6 worm cellular contexts compared by ENCODE assay signal in the genomic region with DNA sequence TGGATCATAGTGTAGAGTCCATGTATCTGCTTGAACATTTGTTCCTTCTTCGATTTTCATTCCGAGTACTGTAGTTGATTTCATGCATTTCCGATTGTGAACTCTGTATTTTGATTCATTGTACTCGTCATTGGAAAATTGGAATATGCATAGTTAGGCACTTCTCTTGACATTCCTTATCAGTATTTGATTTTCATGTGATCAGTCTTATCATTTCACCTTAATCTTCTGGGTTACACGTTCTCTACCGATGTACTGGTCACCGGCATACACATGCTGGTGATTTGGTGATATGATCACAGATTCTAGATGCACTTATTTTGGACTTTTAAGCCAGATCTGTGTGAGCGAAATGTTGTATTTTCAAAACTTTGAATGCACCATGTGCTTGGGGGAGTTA.
TF ChIP-seq lines count a peak whose summit lies in the region.

No protein-coding gene starts in this region.

TF ChIP-seq in whole organism, L1 larva, 84 proteins besides CTCF, POLR2A, EP300 and RAD21:
- TF ChIP-seq nhr-20 (tag; optimal IDR thresholded peaks at IDR 0.05; lab: Kevin White, UChicago) (peak; percentile 62), nhr-11 (tag; optimal IDR thresholded peaks at IDR 0.05; lab: Kevin White, UChicago) (no peak), elt-2 (tag; optimal IDR thresholded peaks at IDR 0.05; lab: Kevin White, UChicago) (peak; percentile 95), lin-35 (GFP tag; optimal IDR thresholded peaks at IDR 0.05; lab: Kevin White, UChicago) (peak in 1 of 2 experiments; percentile 45), nhr-71 (tag; optimal IDR thresholded peaks at IDR 0.05; lab: Kevin White, UChicago) (peak; percentile 40), jun-1 (tag; optimal IDR thresholded peaks at IDR 0.05; lab: Kevin White, UChicago) (peak; percentile 32), nhr-90 (tag; optimal IDR thresholded peaks at IDR 0.05; lab: Kevin White, UChicago; ENCODE audit: poor library complexity) (peak; percentile 14), lin-14 (GFP tag; optimal IDR thresholded peaks at IDR 0.05; lab: Kevin White, UChicago) (peak; percentile 31), nhr-19 (GFP tag; conservative IDR thresholded peaks at IDR 0.05; lab: Robert Waterston, UW) (no peak), pqm-1 (tag; optimal IDR thresholded peaks at IDR 0.05; lab: Kevin White, UChicago) (peak; percentile 81), irx-1 (tag; optimal IDR thresholded peaks at IDR 0.05; lab: Kevin White, UChicago) (no peak), efl-1 (optimal IDR thresholded peaks at IDR 0.05; lab: Kevin White, UChicago) (no peak), efl-1 (GFP tag; optimal IDR thresholded peaks at IDR 0.05 in 1 of 2; lab: Kevin White, UChicago) (peak in 1 of 2 experiments; percentile 4)
TF ChIP-seq in whole organism, L1 larva: peak in this region for 9.

TF ChIP-seq in whole organism, L2 larva, 48 proteins besides CTCF, POLR2A, EP300 and RAD21 (continues in another document):
- TF ChIP-seq F13H6.1 (tag; optimal IDR thresholded peaks at IDR 0.05; lab: Kevin White, UChicago), result peak; percentile 73
- no peak for TF ChIP-seq egl-27 (tag; optimal IDR thresholded peaks at IDR 0.05; lab: Kevin White, UChicago)
- TF ChIP-seq dmd-4 (tag; optimal IDR thresholded peaks at IDR 0.05; lab: Kevin White, UChicago), result no peak
- no peak for TF ChIP-seq ZK546.5 (tag; optimal IDR thresholded peaks at IDR 0.05; lab: Kevin White, UChicago)
- peak; percentile 16 for TF ChIP-seq nhr-129 (tag; optimal IDR thresholded peaks at IDR 0.05; lab: Kevin White, UChicago)
- peak; percentile 41 for TF ChIP-seq nhr-21 (tag; optimal IDR thresholded peaks at IDR 0.05; lab: Kevin White, UChicago)
- no peak for TF ChIP-seq nhr-12 (tag; optimal IDR thresholded peaks at IDR 0.05; lab: Kevin White, UChicago)
- TF ChIP-seq nhr-77 (tag; optimal IDR thresholded peaks at IDR 0.05; lab: Kevin White, UChicago), result no peak
- TF ChIP-seq ama-1 (optimal IDR thresholded peaks at IDR 0.05; lab: Kevin White, UChicago), result no peak
- TF ChIP-seq mdl-1 (tag; optimal IDR thresholded peaks at IDR 0.05; lab: Kevin White, UChicago), result peak in 1 of 2 experiments; percentile 43
- TF ChIP-seq nhr-25 (tag; optimal IDR thresholded peaks at IDR 0.05; lab: Kevin White, UChicago), result no peak
- TF ChIP-seq fos-1 (tag; optimal IDR thresholded peaks at IDR 0.05; lab: Kevin White, UChicago), result peak; percentile 97
- TF ChIP-seq ceh-82 (tag; optimal IDR thresholded peaks at IDR 0.05; lab: Kevin White, UChicago), result no peak
- TF ChIP-seq nhr-10 (tag; optimal IDR thresholded peaks at IDR 0.05; lab: Kevin White, UChicago), result no peak
- peak; percentile 48 for TF ChIP-seq gmeb-1 (tag; optimal IDR thresholded peaks at IDR 0.05; lab: Kevin White, UChicago)

TF ChIP-seq in whole organism, L3 larva, 47 proteins besides CTCF, POLR2A, EP300 and RAD21:
- TF ChIP-seq nhr-43 (tag; optimal IDR thresholded peaks at IDR 0.05; lab: Kevin White, UChicago; ENCODE audit: poor library complexity, severe bottlenecking) (peak; percentile 35), ceh-16 (tag; optimal IDR thresholded peaks at IDR 0.05; lab: Kevin White, UChicago) (no peak), jun-1 (tag; optimal IDR thresholded peaks at IDR 0.05; lab: Kevin White, UChicago) (peak; percentile 84), pha-4 (tag; optimal IDR thresholded peaks at IDR 0.05; lab: Kevin White, UChicago) (peak; percentile 28), pqm-1 (tag; optimal IDR thresholded peaks at IDR 0.05; lab: Kevin White, UChicago) (peak; percentile 98), elt-2 (tag; optimal IDR thresholded peaks at IDR 0.05; lab: Kevin White, UChicago) (peak; percentile 97), ztf-4 (tag; optimal IDR thresholded peaks at IDR 0.05; lab: Kevin White, UChicago) (no peak), nhr-23 (tag; optimal IDR thresholded peaks at IDR 0.05; lab: Kevin White, UChicago) (peak; percentile 39)

TF ChIP-seq in whole organism, L4 larva, 104 proteins besides CTCF, POLR2A, EP300 and RAD21 (continues in another document):
- TF ChIP-seq mdl-1 (tag; optimal IDR thresholded peaks at IDR 0.05; lab: Kevin White, UChicago) (peak in 1 of 2 experiments; percentile 70), nhr-102 (tag; optimal IDR thresholded peaks at IDR 0.05; lab: Kevin White, UChicago) (peak; percentile 93), dve-1 (tag; optimal IDR thresholded peaks at IDR 0.05; lab: Kevin White, UChicago; ENCODE audit: insufficient read depth) (peak; percentile 84), mxl-3 (GFP tag; optimal IDR thresholded peaks at IDR 0.05; lab: Kevin White, UChicago) (peak; percentile 69), nhr-25 (tag; optimal IDR thresholded peaks at IDR 0.05; lab: Kevin White, UChicago; ENCODE audit: borderline replicate concordance, insufficient read depth) (no peak), daf-19 (GFP tag; conservative IDR thresholded peaks at IDR 0.05; lab: Robert Waterston, UW) (no peak), nhr-28 (tag; optimal IDR thresholded peaks at IDR 0.05; lab: Kevin White, UChicago) (peak; percentile 87), pqm-1 (tag; optimal IDR thresholded peaks at IDR 0.05; lab: Kevin White, UChicago) (peak; percentile 94), daf-16 (GFP tag; optimal IDR thresholded peaks at IDR 0.05; lab: Kevin White, UChicago) (no peak), daf-16 (tag; optimal IDR thresholded peaks at IDR 0.05; lab: Kevin White, UChicago) (peak; percentile 82), nhr-48 (tag; optimal IDR thresholded peaks at IDR 0.05; lab: Kevin White, UChicago) (peak; percentile 72), nhr-77 (tag; optimal IDR thresholded peaks at IDR 0.05; lab: Kevin White, UChicago) (peak; percentile 88), hlh-30 (tag; optimal IDR thresholded peaks at IDR 0.05; lab: Kevin White, UChicago; ENCODE audit: insufficient read depth) (peak; percentile 62), dmd-6 (GFP tag; IDR thresholded peaks at IDR 0.05; lab: Robert Waterston, UW) (peak; percentile 96), nhr-10 (tag; optimal IDR thresholded peaks at IDR 0.05; lab: Kevin White, UChicago) (peak; percentile 57), lin-1 (GFP tag; IDR thresholded peaks at IDR 0.05; lab: Robert Waterston, UW) (peak; percentile 71; the same call in 1 of the 2 replicates), T26A8.4 (GFP tag; IDR thresholded peaks at IDR 0.05; lab: Robert Waterston, UW) (no peak)

TF ChIP-seq in whole organism, late embryonic, 69 proteins besides CTCF, POLR2A, EP300 and RAD21:
- TF ChIP-seq gmeb-2 (tag; optimal IDR thresholded peaks at IDR 0.05; lab: Kevin White, UChicago) (no peak), ref-2 (tag; optimal IDR thresholded peaks at IDR 0.05; lab: Kevin White, UChicago) (no peak), fkh-10 (GFP tag; optimal IDR thresholded peaks at IDR 0.05; lab: Kevin White, UChicago) (no peak), elt-2 (tag; optimal IDR thresholded peaks at IDR 0.05; lab: Kevin White, UChicago) (peak; percentile 86), ceh-18 (tag; optimal IDR thresholded peaks at IDR 0.05; lab: Kevin White, UChicago) (no peak)

TF ChIP-seq in whole organism, young adult, 124 proteins besides CTCF, POLR2A, EP300 and RAD21:
- TF ChIP-seq nhr-80 (tag; optimal IDR thresholded peaks at IDR 0.05; lab: Kevin White, UChicago) (peak; percentile 90), ztf-3 (GFP tag; optimal IDR thresholded peaks at IDR 0.05; lab: Kevin White, UChicago) (no peak), efl-1 (GFP tag; optimal IDR thresholded peaks at IDR 0.05; lab: Kevin White, UChicago) (no peak), atf-7 (tag; optimal IDR thresholded peaks at IDR 0.05; lab: Kevin White, UChicago) (peak; percentile 66), ets-4 (GFP tag; optimal IDR thresholded peaks at IDR 0.05; lab: Kevin White, UChicago) (peak; percentile 53), F55B11.4 (tag; optimal IDR thresholded peaks at IDR 0.05; lab: Kevin White, UChicago; ENCODE audit: borderline replicate concordance, insufficient read depth) (no peak), cebp-1 (GFP tag; IDR thresholded peaks at IDR 0.05; lab: Robert Waterston, UW) (peak; percentile 7; the same call in 1 of the 2 replicates), cebp-1 (tag; optimal IDR thresholded peaks at IDR 0.05; lab: Kevin White, UChicago) (no peak), ztf-22 (GFP tag; optimal IDR thresholded peaks at IDR 0.05; lab: Kevin White, UChicago) (peak; percentile 38)
